Fruit fly (Drosophila melanogaster) whole organism, embryonic: Measurements from ENCODE around the gene CG12773.

Experiments used
- B-H1 ChIP-seq: fragments of 200-800 bp; sonication (Bioruptor generic); IDR thresholded peaks from 3 replicates; pipeline ENCODE4 v1.3.6; 2022; ENCODE audit warnings: missing biosample characterization, missing genetic modification characterization
- CG10267 ChIP-seq: fragments of 200-800 bp; sonication (Bioruptor generic); optimal IDR thresholded peaks from 2 replicates; lab custom pipeline; 2018; ENCODE audit warnings: missing biosample characterization, mild to moderate bottlenecking, missing genetic modification characterization, moderate library complexity
- CG12219 ChIP-seq: fragments of 200-800 bp; sonication (Bioruptor generic); optimal IDR thresholded peaks from 3 replicates; lab custom pipeline; 2018; ENCODE audit warnings: missing biosample characterization, mild to moderate bottlenecking, missing genetic modification characterization
- CG12659 ChIP-seq: fragments of 200-800 bp; sonication (Bioruptor generic); optimal IDR thresholded peaks from 3 replicates; lab custom pipeline; 2017; ENCODE audit warnings: mild to moderate bottlenecking, missing biosample characterization, missing genetic modification reagents, missing genetic modification characterization
- CG12744 ChIP-seq: fragments of 200-800 bp; sonication (Bioruptor generic); optimal IDR thresholded peaks from 2 replicates; lab custom pipeline; 2016; ENCODE audit warnings: missing biosample characterization, missing genetic modification characterization
- CG13296 ChIP-seq: fragments of 200-800 bp; sonication (Bioruptor generic); optimal IDR thresholded peaks from 3 replicates; lab custom pipeline; 2018; ENCODE audit warnings: missing biosample characterization, mild to moderate bottlenecking, missing genetic modification characterization
- CG14965 ChIP-seq: fragments of 200-800 bp; sonication (Bioruptor generic); optimal IDR thresholded peaks from 2 replicates; lab custom pipeline; 2016; ENCODE audit warnings: missing biosample characterization, missing genetic modification characterization, borderline replicate concordance
- CG15011 ChIP-seq: fragments of 200-800 bp; sonication (Bioruptor generic); optimal IDR thresholded peaks from 3 replicates; lab custom pipeline; 2018; ENCODE audit warnings: missing biosample characterization, mild to moderate bottlenecking, missing genetic modification characterization
- CG16779 ChIP-seq: fragments of 200-800 bp; sonication (Bioruptor generic); IDR thresholded peaks from 2 replicates; pipeline ENCODE4 v1.3.6; 2022; ENCODE audit warnings: missing biosample characterization, missing genetic modification characterization
- CG17568 ChIP-seq: fragments of 200-800 bp; sonication (Bioruptor generic); optimal IDR thresholded peaks from 2 replicates; lab custom pipeline; 2018; ENCODE audit warnings: missing biosample characterization, mild to moderate bottlenecking, missing genetic modification characterization, moderate library complexity
- CG3995 ChIP-seq: fragments of 200-800 bp; sonication (Bioruptor generic); optimal IDR thresholded peaks from 3 replicates; lab custom pipeline; 2016; ENCODE audit warnings: missing biosample characterization, missing genetic modification characterization
- CG4360 ChIP-seq: fragments of 200-800 bp; sonication (Bioruptor generic); IDR thresholded peaks from 2 replicates; pipeline ENCODE4 v1.3.6; 2022; ENCODE audit warnings: missing biosample characterization, missing genetic modification characterization
- CG6813 ChIP-seq: fragments of 200-800 bp; sonication (Bioruptor generic); optimal IDR thresholded peaks from 2 replicates; lab custom pipeline; 2017; ENCODE audit warnings: missing biosample characterization, missing genetic modification characterization, mild to moderate bottlenecking, moderate library complexity, missing genetic modification reagents
- CG7357 ChIP-seq: fragments of 200-800 bp; sonication (Bioruptor generic); IDR thresholded peaks from 3 replicates; pipeline ENCODE4 v1.3.6; 2022; ENCODE audit warnings: missing biosample characterization, missing genetic modification characterization
- CG7372 ChIP-seq: fragments of 200-800 bp; sonication (Bioruptor generic); IDR thresholded peaks from 2 replicates; pipeline ENCODE4 v1.3.6; 2022; ENCODE audit warnings: missing biosample characterization, missing genetic modification characterization
- CG9609 ChIP-seq: fragments of 200-800 bp; sonication (Bioruptor generic); optimal IDR thresholded peaks from 3 replicates; lab custom pipeline; 2016; ENCODE audit warnings: missing biosample characterization, missing genetic modification characterization
- Drgx ChIP-seq: fragments of 200-800 bp; sonication (Bioruptor generic); IDR thresholded peaks from 2 replicates; pipeline ENCODE4 v1.3.6; 2022; ENCODE audit warnings: missing biosample characterization, missing genetic modification characterization
- E2f2 ChIP-seq: fragments of 200-800 bp; sonication (Bioruptor generic); IDR thresholded peaks from 2 replicates; pipeline ENCODE4 v1.3.6; 2022; ENCODE audit warnings: missing biosample characterization, missing genetic modification characterization
- HHEX ChIP-seq: fragments of 200-800 bp; sonication (Bioruptor generic); optimal IDR thresholded peaks from 3 replicates; lab custom pipeline; 2017; ENCODE audit warnings: missing biosample characterization, mild to moderate bottlenecking, missing genetic modification characterization, missing genetic modification reagents
- MESR4 ChIP-seq: fragments of 200-800 bp; sonication (Bioruptor generic); optimal IDR thresholded peaks from 2 replicates; lab custom pipeline; 2018; ENCODE audit warnings: missing biosample characterization, mild to moderate bottlenecking, missing genetic modification characterization, moderate library complexity
- Max ChIP-seq: fragments of 200-800 bp; sonication (Bioruptor generic); optimal IDR thresholded peaks from 2 replicates; lab custom pipeline; 2016; ENCODE audit warnings: missing biosample characterization, mild to moderate bottlenecking, missing genetic modification characterization
- Pdp1 ChIP-seq, 2 experiments: fragments of 200-800 bp; sonication (Bioruptor generic); optimal IDR thresholded peaks; 3 replicates each; lab custom pipeline; 2016; ENCODE audit warnings: missing biosample characterization in 2 of 2, missing genetic modification characterization in 2 of 2, mild to moderate bottlenecking in 1 of 2, moderate library complexity in 1 of 2
- Sry-δ ChIP-seq: fragments of 200-800 bp; sonication (Bioruptor generic); optimal IDR thresholded peaks from 2 replicates; lab custom pipeline; 2016; ENCODE audit warnings: missing biosample characterization, missing genetic modification characterization
- Xrp1 ChIP-seq: fragments of 200-800 bp; sonication (Bioruptor generic); IDR thresholded peaks from 2 replicates; pipeline ENCODE4 v1.3.6; 2022; ENCODE audit warnings: missing biosample characterization, missing genetic modification characterization
- bcd ChIP-seq: fragments of 200-800 bp; sonication (Bioruptor generic); optimal IDR thresholded peaks from 2 replicates; lab custom pipeline; 2017; ENCODE audit warnings: missing biosample characterization, mild to moderate bottlenecking, missing genetic modification characterization
- btn ChIP-seq: fragments of 200-800 bp; sonication (Bioruptor generic); optimal IDR thresholded peaks from 2 replicates; lab custom pipeline; 2016; ENCODE audit warnings: missing biosample characterization, missing genetic modification characterization
- crp ChIP-seq, 2 experiments: fragments of 200-800 bp; sonication (Bioruptor generic); optimal IDR thresholded peaks; 2 replicates in 1 of 2; 3 replicates in 1 of 2; lab custom pipeline; 2017; ENCODE audit warnings: missing biosample characterization in 2 of 2, missing genetic modification characterization in 2 of 2, mild to moderate bottlenecking in 1 of 2, moderate library complexity in 1 of 2
- cwo ChIP-seq: fragments of 200-800 bp; sonication (Bioruptor generic); optimal IDR thresholded peaks from 3 replicates; lab custom pipeline; 2017; ENCODE audit warnings: missing biosample characterization, missing genetic modification characterization, mild to moderate bottlenecking, moderate library complexity, missing genetic modification reagents
- dan ChIP-seq: fragments of 200-800 bp; sonication (Bioruptor generic); IDR thresholded peaks from 2 replicates; pipeline ENCODE4 v1.3.6; 2022; ENCODE audit warnings: missing biosample characterization, missing genetic modification characterization
- fd96Cb ChIP-seq: fragments of 200-800 bp; sonication (Bioruptor generic); optimal IDR thresholded peaks from 2 replicates; lab custom pipeline; 2018; ENCODE audit warnings: missing biosample characterization, mild to moderate bottlenecking, missing genetic modification characterization, moderate library complexity
- gcm ChIP-seq: fragments of 200-800 bp; sonication (Bioruptor generic); optimal IDR thresholded peaks from 2 replicates; lab custom pipeline; 2019; ENCODE audit warnings: missing biosample characterization, mild to moderate bottlenecking, missing genetic modification characterization, moderate library complexity
- gfzf ChIP-seq: fragments of 200-800 bp; sonication (Bioruptor generic); optimal IDR thresholded peaks from 2 replicates; lab custom pipeline; 2016; ENCODE audit warnings: missing biosample characterization, mild to moderate bottlenecking, missing genetic modification characterization, moderate library complexity
- h ChIP-seq: fragments of >200 bp; optimal IDR thresholded peaks from 2 replicates; lab custom pipeline; 2017
- hkb ChIP-seq, 2 experiments: fragments of 200-800 bp in 1 of 2; fragments of >200 bp in 1 of 2; sonication (Bioruptor generic) in 1 of 2; IDR thresholded peaks in 1 of 2; optimal IDR thresholded peaks in 1 of 2; 2 replicates each; pipeline versions ENCODE4 v1.3.6 to Lab custom; 2017 to 2022; ENCODE audit warnings: missing biosample characterization in 1 of 2, missing genetic modification characterization in 1 of 2
- hth ChIP-seq: fragments of >200 bp; optimal IDR thresholded peaks from 2 replicates; lab custom pipeline; 2017; ENCODE audit warnings: inconsistent platforms
- lola ChIP-seq, 3 experiments: fragments of >200 bp in 2 of 3; fragments of 200-800 bp in 1 of 3; sonication (Bioruptor generic) in 1 of 3; optimal IDR thresholded peaks; 2 replicates each; lab custom pipeline; 2017 to 2019; ENCODE audit warnings: missing biosample characterization in 3 of 3, missing genetic modification characterization in 3 of 3, mild to moderate bottlenecking in 1 of 3, moderate library complexity in 1 of 3
- org-1 ChIP-seq: fragments of 200-800 bp; sonication (Bioruptor generic); optimal IDR thresholded peaks from 2 replicates; lab custom pipeline; 2017; ENCODE audit warnings: missing biosample characterization, missing genetic modification characterization
- prd ChIP-seq, 3 experiments: fragments of >200 bp in 2 of 3; fragments of 200-800 bp in 1 of 3; sonication (Bioruptor generic) in 1 of 3; optimal IDR thresholded peaks in 2 of 3; IDR thresholded peaks in 1 of 3; 2 replicates in 2 of 3; 3 replicates in 1 of 3; pipeline versions ENCODE4 v1.3.6 to Lab custom; 2017 to 2022; ENCODE audit warnings: missing biosample characterization in 1 of 3, missing genetic modification characterization in 1 of 3
- schlank ChIP-seq: fragments of 200-800 bp; sonication (Bioruptor generic); optimal IDR thresholded peaks from 2 replicates; lab custom pipeline; 2018; ENCODE audit warnings: missing biosample characterization, mild to moderate bottlenecking, missing genetic modification characterization
- shn ChIP-seq: fragments of 200-800 bp; sonication (Bioruptor generic); optimal IDR thresholded peaks from 3 replicates; lab custom pipeline; 2016; ENCODE audit warnings: missing biosample characterization, missing genetic modification characterization
- slbo ChIP-seq: fragments of 200-800 bp; sonication (Bioruptor generic); IDR thresholded peaks from 2 replicates; pipeline ENCODE4 v1.3.6; 2022; ENCODE audit warnings: missing biosample characterization, missing genetic modification characterization
- tna ChIP-seq: fragments of 200-800 bp; sonication (Bioruptor generic); IDR thresholded peaks from 2 replicates; pipeline ENCODE4 v1.3.6; 2022; ENCODE audit warnings: missing biosample characterization, missing genetic modification characterization; ENCODE audit not compliant: partially characterized antibody
- ttk ChIP-seq: fragments of 200-800 bp; sonication (Bioruptor generic); IDR thresholded peaks from 2 replicates; pipeline ENCODE4 v2.1.2; 2022; ENCODE audit warnings: missing biosample characterization, missing genetic modification characterization
- vnd ChIP-seq: fragments of 200-800 bp; sonication (Bioruptor generic); IDR thresholded peaks from 3 replicates; pipeline ENCODE4 v1.3.6; 2022; ENCODE audit warnings: missing biosample characterization, missing genetic modification characterization; ENCODE audit not compliant: partially characterized antibody

The CG12773 gene

DNA sequence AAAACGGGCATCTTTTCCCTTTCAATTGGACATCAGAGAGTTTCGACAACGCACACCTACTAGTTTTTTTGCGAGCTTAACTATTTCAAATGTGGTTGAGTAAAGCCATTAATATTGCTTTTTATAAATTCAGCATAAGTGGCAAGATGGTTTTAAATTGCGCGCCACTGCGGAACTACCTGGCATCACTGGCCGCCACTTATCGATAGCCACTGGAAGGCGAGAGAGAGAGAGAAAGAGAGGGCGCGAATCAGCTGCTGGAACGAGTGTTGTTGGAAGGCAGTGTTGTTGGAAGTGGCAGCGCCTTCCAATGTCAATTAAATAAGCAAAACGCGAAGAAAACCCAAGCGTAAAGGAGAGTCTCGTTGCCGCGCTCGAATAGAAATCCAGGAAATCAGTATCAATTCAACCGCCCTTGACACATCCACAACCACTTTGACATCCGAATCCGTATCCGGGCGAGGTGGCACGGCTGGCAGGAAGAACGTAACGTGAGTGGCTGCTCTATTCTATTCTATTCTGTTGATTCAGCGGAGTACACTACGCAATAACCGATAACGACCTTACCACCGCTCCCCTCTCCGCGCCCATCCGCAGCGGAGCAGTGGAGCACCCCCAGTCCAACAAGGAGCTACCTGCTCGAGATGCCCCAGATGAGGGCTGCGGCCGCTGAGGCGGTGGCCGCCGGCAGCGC, 21.6 kb upstream of the CG12773 start, which contains the start of gene AMPKalpha (continued):
- TF ChIP-seq CG13296 (GFP tag; lab: Kevin White, UChicago): no peak
- TF ChIP-seq org-1 (GFP tag; lab: Kevin White, UChicago): no peak
- no peak for TF ChIP-seq CG3995
- no peak for TF ChIP-seq CG14965 (GFP tag; lab: Kevin White, UChicago)
- no peak for TF ChIP-seq cwo (GFP tag; lab: Kevin White, UChicago)
- TF ChIP-seq HHEX (GFP tag; lab: Kevin White, UChicago): no peak
- no peak for TF ChIP-seq CG17568 (GFP tag; lab: Kevin White, UChicago)
- no peak for TF ChIP-seq Max (GFP tag; lab: Kevin White, UChicago)
- no peak for TF ChIP-seq CG7372 (GFP tag; lab: Robert Waterston, UW)
- TF ChIP-seq tna (GFP tag; lab: Robert Waterston, UW): no peak; the same call in 1 of the 2 replicates
- TF ChIP-seq hkb (optimal IDR thresholded peaks at IDR 0.05; lab: Kevin White, UChicago): no peak
- no peak for TF ChIP-seq hkb (GFP tag; IDR thresholded peaks at IDR 0.05; lab: Robert Waterston, UW)
- no peak for TF ChIP-seq CG9609 (GFP tag; lab: Kevin White, UChicago)
- TF ChIP-seq CG12219: no peak
- TF ChIP-seq CG16779: no peak
- no peak for TF ChIP-seq CG15011 (GFP tag; lab: Kevin White, UChicago)
- TF ChIP-seq crp (GFP tag; optimal IDR thresholded peaks at IDR 0.05; lab: Kevin White, UChicago): peak; percentile 41 to 87
- TF ChIP-seq btn: no peak
- no peak for TF ChIP-seq Xrp1 (GFP tag; lab: Robert Waterston, UW)
- no peak for TF ChIP-seq CG6813
- TF ChIP-seq CG12659 (GFP tag; lab: Kevin White, UChicago): peak; percentile 7

DNA sequence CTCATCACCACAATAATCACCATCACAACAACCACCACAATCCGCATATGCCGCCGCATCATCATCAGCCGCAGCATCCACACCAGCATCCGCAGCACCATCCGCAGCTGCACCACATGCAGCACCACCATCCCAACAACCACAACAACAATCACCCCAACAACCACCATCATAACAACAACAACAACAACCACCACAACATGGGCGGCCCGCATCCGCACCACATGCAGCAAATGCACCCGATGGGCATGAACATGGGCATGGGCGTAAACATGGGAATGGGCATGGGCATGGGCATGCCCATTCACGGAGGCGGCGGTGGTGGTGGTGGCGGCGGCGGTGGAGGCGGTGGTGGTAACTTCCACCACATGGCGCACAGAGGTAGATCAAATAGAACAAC, 18.9 kb upstream of the CG12773 start:
- TF ChIP-seq h (lab: Kevin White, UChicago) (no peak), gcm (GFP tag; lab: Kevin White, UChicago) (peak; percentile 70), bcd (GFP tag; lab: Kevin White, UChicago) (no peak), CG4360 (GFP tag; lab: Robert Waterston, UW) (peak; percentile 54), schlank (tag; lab: Kevin White, UChicago) (no peak)
- TF ChIP-seq, all 482 proteins: peak for 2

DNA sequence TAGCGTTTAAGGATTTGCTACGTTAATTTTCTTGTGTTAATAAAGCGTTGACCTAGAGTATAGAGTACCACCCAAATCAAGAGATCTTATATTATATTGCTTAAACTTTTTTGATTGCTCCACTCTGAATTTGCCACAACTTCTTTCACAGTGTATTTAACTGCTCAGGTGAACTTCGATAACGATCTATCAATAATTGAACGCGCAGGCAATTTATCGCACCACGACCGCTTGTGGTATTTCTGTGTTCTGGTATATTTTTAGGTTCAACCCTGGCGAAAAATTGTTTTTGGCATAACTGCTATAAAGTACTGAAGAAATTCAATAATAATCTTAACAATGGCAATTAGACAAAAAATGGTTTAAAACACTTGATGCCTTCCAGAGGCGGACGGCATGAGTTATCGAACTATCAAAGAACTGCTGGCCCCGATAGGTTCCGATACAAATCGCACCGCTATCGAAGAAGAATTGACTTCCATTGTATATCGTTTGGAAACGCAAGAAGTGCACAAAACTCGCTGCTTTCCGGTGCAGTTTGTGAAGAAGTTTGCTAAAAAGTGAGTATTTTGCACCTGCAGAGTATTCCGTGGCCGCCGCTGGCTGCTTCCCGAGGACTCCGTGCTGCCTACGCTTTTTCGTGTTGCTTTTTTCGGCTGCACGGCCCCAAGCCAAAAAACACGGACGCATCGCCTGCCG, 16.5 kb upstream of the CG12773 start, which contains the start of gene ssx:
Gene ssx (plus strand): TSS at position 477 of the 699 bp plus-strand sequence.
- TF ChIP-seq MESR4 (GFP tag; lab: Kevin White, UChicago): peak; percentile 84
- TF ChIP-seq Pdp1 (GFP tag; optimal IDR thresholded peaks at IDR 0.05; lab: Kevin White, UChicago): peak; percentile 18 to 36
- no peak; the same call in 2 of the 3 replicates for TF ChIP-seq B-H1 (GFP tag; lab: Robert Waterston, UW)
- TF ChIP-seq slbo: peak; percentile 61
- TF ChIP-seq ttk: peak; percentile 30; the same call in 1 of the 2 replicates
- no peak for TF ChIP-seq CG12744 (GFP tag; lab: Kevin White, UChicago)
- TF ChIP-seq hth (lab: Kevin White, UChicago): no peak
- TF ChIP-seq CG10267 (tag; lab: Kevin White, UChicago): peak; percentile 41
- TF ChIP-seq shn: peak; percentile 65
- TF ChIP-seq dan: no peak
- peak; percentile 9 for TF ChIP-seq CG9609 (GFP tag; lab: Kevin White, UChicago)
- TF ChIP-seq Sry-δ (GFP tag; lab: Kevin White, UChicago): peak; percentile 83
- TF ChIP-seq lola (GFP tag; optimal IDR thresholded peaks at IDR 0.05; lab: Kevin White, UChicago): peak in 1 of 3 experiments; percentile 11
- TF ChIP-seq fd96Cb: no peak
- peak; percentile 23 for TF ChIP-seq E2f2 (GFP tag; lab: Robert Waterston, UW)
- TF ChIP-seq Drgx (GFP tag; lab: Robert Waterston, UW): peak; percentile 64
- no peak for TF ChIP-seq CG7357
- TF ChIP-seq gfzf (GFP tag; lab: Kevin White, UChicago): peak; percentile 50
- TF ChIP-seq prd (optimal IDR thresholded peaks at IDR 0.05; lab: Kevin White, UChicago): no peak
- TF ChIP-seq prd (GFP tag; IDR thresholded peaks at IDR 0.05; lab: Robert Waterston, UW): peak; percentile 50; the same call in 2 of the 3 replicates
- TF ChIP-seq vnd: peak; percentile 89
